Fruit fly (Drosophila melanogaster) whole organism, embryonic: ENCODE results near the gene UbcE2M.

ENCODE experiments used
- CG1233 ChIP-seq: fragments of 200-800 bp; sonication (Bioruptor generic); optimal IDR thresholded peaks from 4 replicates; lab custom pipeline; 2018; ENCODE audit warnings: missing biosample characterization, mild to moderate bottlenecking, missing genetic modification characterization
- CG14014 ChIP-seq: fragments of 200-800 bp; sonication (Bioruptor generic); IDR thresholded peaks from 2 replicates; pipeline ENCODE4 v1.3.6; 2022; ENCODE audit warnings: missing biosample characterization, missing genetic modification characterization
- CG6272 ChIP-seq: fragments of 200-800 bp; sonication (Bioruptor generic); IDR thresholded peaks from 2 replicates; pipeline ENCODE4 v1.3.6; 2022; ENCODE audit warnings: missing biosample characterization, missing genetic modification characterization
- CG6683 ChIP-seq: fragments of 200-800 bp; sonication (Bioruptor generic); optimal IDR thresholded peaks from 2 replicates; lab custom pipeline; 2017; ENCODE audit warnings: missing biosample characterization, mild to moderate bottlenecking, missing genetic modification characterization, missing genetic modification reagents
- CG8924 ChIP-seq: fragments of 200-800 bp; optimal IDR thresholded peaks from 3 replicates; lab custom pipeline; 2019; ENCODE audit warnings: missing biosample characterization, mild to moderate bottlenecking, missing genetic modification characterization, moderate library complexity
- CG9215 ChIP-seq: fragments of 200-800 bp; sonication (Bioruptor generic); IDR thresholded peaks from 2 replicates; pipeline ENCODE4 v1.3.6; 2022; ENCODE audit warnings: missing biosample characterization, missing genetic modification characterization
- klu ChIP-seq: fragments of 200-800 bp; sonication (Bioruptor generic); IDR thresholded peaks from 2 replicates; pipeline ENCODE4 v1.3.6; 2022; ENCODE audit warnings: missing biosample characterization, missing genetic modification characterization
- sens ChIP-seq: fragments of 200-800 bp; sonication (Bioruptor generic); peaks from one replicate; lab custom pipeline; 2016; ENCODE audit warnings: missing biosample characterization, missing genetic modification characterization
- unpg ChIP-seq: fragments of 200-800 bp; sonication (Bioruptor generic); optimal IDR thresholded peaks from 3 replicates; lab custom pipeline; 2018; ENCODE audit warnings: missing biosample characterization, mild to moderate bottlenecking, missing genetic modification characterization, moderate library complexity

DNA sequence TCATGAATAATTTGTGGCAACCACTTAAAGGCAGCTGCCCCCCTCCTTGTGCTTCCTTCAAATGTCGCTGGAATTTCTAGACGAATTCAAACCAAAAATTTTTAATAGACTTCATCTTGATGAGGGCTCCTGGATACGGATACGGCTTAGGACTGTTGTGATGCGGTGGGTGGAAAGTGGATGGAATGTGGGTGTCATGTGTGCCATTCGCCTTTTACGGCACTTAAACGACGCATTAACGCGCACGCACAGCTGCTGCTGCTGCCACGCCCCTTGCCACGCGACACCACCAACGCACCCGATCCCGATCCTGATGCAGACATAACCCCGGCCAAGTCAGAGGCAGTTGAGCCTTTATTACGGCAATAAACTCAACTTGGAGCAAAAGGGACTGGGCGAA lies 21.9 kb upstream of the UbcE2M start:
- no peak for TF ChIP-seq CG8924 (tag; lab: Kevin White, UChicago)
- no peak for TF ChIP-seq klu (GFP tag; lab: Robert Waterston, UW)
- no peak for TF ChIP-seq CG6683 (GFP tag; lab: Kevin White, UChicago)
- TF ChIP-seq CG9215: no peak
- TF ChIP-seq CG6272: no peak
- TF ChIP-seq CG14014: no peak
- TF ChIP-seq unpg (GFP tag; lab: Kevin White, UChicago): no peak
- TF ChIP-seq CG1233: no peak
- TF ChIP-seq sens (GFP tag; lab: Kevin White, UChicago): no peak
